Worm (Caenorhabditis elegans) whole organism, L3 larva: ENCODE data around the gene T09D3.3.
A peak's percentile ranks its signal among the peaks of the same experiment; 100 is the strongest.

Experiments used
- R02D3.7 ChIP-seq: fragments of 150-350 bp; optimal IDR thresholded peaks from 2 replicates; lab custom pipeline; 2014; ENCODE audit warnings: missing biosample characterization, missing genetic modification characterization
- ZK546.5 ChIP-seq: sonication (generic microtip); optimal IDR thresholded peaks from 2 replicates; lab custom pipeline; 2017; ENCODE audit warnings: missing biosample characterization, missing genetic modification characterization
- aly-2 ChIP-seq: fragments of 150-350 bp; optimal IDR thresholded peaks from 2 replicates; lab custom pipeline; 2014; ENCODE audit warnings: missing biosample characterization, missing genetic modification characterization
- ama-1 ChIP-seq: fragments of 150-350 bp; optimal IDR thresholded peaks from 2 replicates; lab custom pipeline; 2018
- ceh-16 ChIP-seq: sonication (generic microtip); optimal IDR thresholded peaks from 2 replicates; lab custom pipeline; 2017; ENCODE audit warnings: missing biosample characterization, missing genetic modification characterization
- ceh-82 ChIP-seq: fragments of 150-350 bp; optimal IDR thresholded peaks from 2 replicates; lab custom pipeline; 2014; ENCODE audit warnings: missing biosample characterization, missing genetic modification characterization
- ceh-9 ChIP-seq: sonication (generic microtip); optimal IDR thresholded peaks from 2 replicates; lab custom pipeline; 2018; ENCODE audit warnings: missing biosample characterization, missing genetic modification characterization
- daf-12 ChIP-seq: fragments of 150-350 bp; optimal IDR thresholded peaks from 2 replicates; lab custom pipeline; 2014; ENCODE audit warnings: missing biosample characterization, missing genetic modification reagents, missing genetic modification characterization
- egl-27 ChIP-seq: sonication (generic microtip); optimal IDR thresholded peaks from 4 replicates; lab custom pipeline; 2017; ENCODE audit warnings: missing biosample characterization, missing genetic modification reagents, missing genetic modification characterization
- elt-1 ChIP-seq: fragments of 150-350 bp; optimal IDR thresholded peaks from 2 replicates; lab custom pipeline; 2014; ENCODE audit warnings: missing biosample characterization, missing genetic modification characterization
- elt-2 ChIP-seq: sonication (generic microtip); optimal IDR thresholded peaks from 2 replicates; lab custom pipeline; 2016; ENCODE audit warnings: missing genetic modification reagents, mild to moderate bottlenecking, missing genetic modification characterization, missing compliant biosample characterization
- elt-3 ChIP-seq, 3 experiments: fragments of 150-350 bp in 1 of 3; sonication (generic microtip) in 2 of 3; optimal IDR thresholded peaks; 2 replicates in 2 of 3; 4 replicates in 1 of 3; lab custom pipeline; 2014 to 2017; ENCODE audit warnings: missing biosample characterization in 3 of 3, missing genetic modification characterization in 3 of 3
- eor-1 ChIP-seq, 2 experiments: fragments of 150-350 bp; optimal IDR thresholded peaks; 2 replicates each; lab custom pipeline; 2014 to 2018; ENCODE audit warnings: missing biosample characterization in 2 of 2, missing genetic modification characterization in 2 of 2
- fkh-10 ChIP-seq: sonication (generic microtip); optimal IDR thresholded peaks from 2 replicates; lab custom pipeline; 2017; ENCODE audit warnings: missing biosample characterization, missing genetic modification reagents, missing genetic modification characterization
- fos-1 ChIP-seq: fragments of 150-350 bp; optimal IDR thresholded peaks from 2 replicates; lab custom pipeline; 2014; ENCODE audit warnings: missing biosample characterization, missing genetic modification characterization
- jun-1 ChIP-seq: fragments of 150-350 bp; optimal IDR thresholded peaks from 2 replicates; lab custom pipeline; 2014; ENCODE audit warnings: missing biosample characterization, missing genetic modification reagents, missing genetic modification characterization
- lin-15B ChIP-seq: fragments of 150-350 bp; optimal IDR thresholded peaks from 2 replicates; lab custom pipeline; 2014; ENCODE audit warnings: missing biosample characterization, missing genetic modification characterization
- lin-39 ChIP-seq: fragments of 150-350 bp; optimal IDR thresholded peaks from 2 replicates; lab custom pipeline; 2018; ENCODE audit warnings: missing biosample characterization, missing genetic modification reagents, missing genetic modification characterization
- lsy-12 ChIP-seq: sonication (generic microtip); optimal IDR thresholded peaks from 2 replicates; lab custom pipeline; 2016; ENCODE audit warnings: mild to moderate bottlenecking, missing genetic modification characterization, missing compliant biosample characterization
- mdl-1 ChIP-seq: fragments of 150-350 bp; optimal IDR thresholded peaks from 2 replicates; lab custom pipeline; 2014; ENCODE audit warnings: missing biosample characterization, missing genetic modification characterization
- mml-1 ChIP-seq: fragments of 150-350 bp; sonication (generic microtip); optimal IDR thresholded peaks from 3 replicates; lab custom pipeline; 2014; ENCODE audit warnings: missing biosample characterization, missing genetic modification characterization
- nfya-1 ChIP-seq: sonication (generic microtip); optimal IDR thresholded peaks from 2 replicates; lab custom pipeline; 2017; ENCODE audit warnings: missing genetic modification characterization, mild to moderate bottlenecking, missing compliant biosample characterization, antibody characterized with exemption, moderate library complexity; ENCODE audit not compliant: insufficient read depth
- nhr-12 ChIP-seq: fragments of 150-350 bp; optimal IDR thresholded peaks from 2 replicates; lab custom pipeline; 2014; ENCODE audit warnings: missing biosample characterization, missing genetic modification characterization
- nhr-23 ChIP-seq: fragments of 150-350 bp; optimal IDR thresholded peaks from 2 replicates; lab custom pipeline; 2014; ENCODE audit warnings: missing biosample characterization, missing genetic modification reagents, missing genetic modification characterization
- nhr-237 ChIP-seq: fragments of 150-350 bp; optimal IDR thresholded peaks from 2 replicates; lab custom pipeline; 2014; ENCODE audit warnings: missing biosample characterization, missing genetic modification characterization
- nhr-25 ChIP-seq: sonication (generic microtip); optimal IDR thresholded peaks from 2 replicates; lab custom pipeline; 2017; ENCODE audit warnings: missing biosample characterization, missing genetic modification characterization
- nhr-43 ChIP-seq: sonication (generic microtip); optimal IDR thresholded peaks from 2 replicates; lab custom pipeline; 2016; ENCODE audit warnings: mild to moderate bottlenecking, missing genetic modification characterization, missing compliant biosample characterization; ENCODE audit not compliant: poor library complexity, severe bottlenecking
- nhr-67 ChIP-seq: fragments of 150-350 bp; optimal IDR thresholded peaks from 2 replicates; lab custom pipeline; 2014; ENCODE audit warnings: missing biosample characterization, missing genetic modification characterization
- nhr-77 ChIP-seq: fragments of 150-350 bp; optimal IDR thresholded peaks from 2 replicates; lab custom pipeline; 2014; ENCODE audit warnings: missing biosample characterization, missing genetic modification characterization
- pha-4 ChIP-seq: fragments of 150-350 bp; optimal IDR thresholded peaks from 2 replicates; lab custom pipeline; 2014; ENCODE audit warnings: missing biosample characterization, missing genetic modification reagents, missing genetic modification characterization
- pqm-1 ChIP-seq: fragments of 150-350 bp; optimal IDR thresholded peaks from 2 replicates; lab custom pipeline; 2017; ENCODE audit warnings: missing biosample characterization, missing genetic modification characterization, inconsistent platforms
- sea-2 ChIP-seq: fragments of 150-350 bp; sonication (generic microtip); optimal IDR thresholded peaks from 4 replicates; lab custom pipeline; 2014; ENCODE audit warnings: missing biosample characterization, missing genetic modification reagents, missing genetic modification characterization
- skn-1 ChIP-seq: fragments of 150-350 bp; optimal IDR thresholded peaks from 2 replicates; lab custom pipeline; 2014; ENCODE audit warnings: missing biosample characterization, missing genetic modification characterization
- snpc-4 ChIP-seq: fragments of 150-350 bp; optimal IDR thresholded peaks from 2 replicates; lab custom pipeline; 2014; ENCODE audit warnings: missing biosample characterization, missing genetic modification characterization
- tbx-2 ChIP-seq: sonication (generic microtip); optimal IDR thresholded peaks from 2 replicates; lab custom pipeline; 2016; ENCODE audit warnings: mild to moderate bottlenecking, missing genetic modification characterization, missing compliant biosample characterization
- unc-62 ChIP-seq: fragments of 150-350 bp; sonication (generic microtip); optimal IDR thresholded peaks from 4 replicates; lab custom pipeline; 2014; ENCODE audit warnings: missing biosample characterization, missing genetic modification reagents, missing genetic modification characterization
- zag-1 ChIP-seq: fragments of 150-350 bp; optimal IDR thresholded peaks from 2 replicates; lab custom pipeline; 2014; ENCODE audit warnings: missing biosample characterization, missing genetic modification characterization
- ztf-11 ChIP-seq: fragments of 150-350 bp; optimal IDR thresholded peaks from 2 replicates; lab custom pipeline; 2014; ENCODE audit warnings: missing biosample characterization, missing genetic modification characterization
- ztf-4 ChIP-seq: fragments of 150-350 bp; optimal IDR thresholded peaks from 2 replicates; lab custom pipeline; 2014; ENCODE audit warnings: missing biosample characterization, missing genetic modification characterization

T09D3.3 gene

ce11 chrV:5345419-5345818 lies 4.0 kb downstream of the T09D3.3 start, which contains the start of gene srg-25:
Gene srg-25 (minus strand): TSS chrV:5345519.
- TF ChIP-seq lin-15B (tag; lab: Kevin White, UChicago), result no peak
- no peak for TF ChIP-seq daf-12 (tag; lab: Kevin White, UChicago)
- no peak for TF ChIP-seq pha-4 (tag; lab: Kevin White, UChicago)
- TF ChIP-seq ceh-82 (tag; lab: Kevin White, UChicago), result no peak
- no peak for TF ChIP-seq fkh-10 (GFP tag; lab: Kevin White, UChicago)
- no peak for TF ChIP-seq ceh-9 (tag; lab: Kevin White, UChicago)

- TF ChIP-seq ama-1 (lab: Kevin White, UChicago), result no peak
- TF ChIP-seq, all 47 proteins: peak for 0
These were observed 9.9 kb downstream of the T09D3.3 start, which contains the start of gene srg-27 for ce11 chrV:5339497-5339896. Gene srg-27 (plus strand): TSS chrV:5339797.

DNA sequence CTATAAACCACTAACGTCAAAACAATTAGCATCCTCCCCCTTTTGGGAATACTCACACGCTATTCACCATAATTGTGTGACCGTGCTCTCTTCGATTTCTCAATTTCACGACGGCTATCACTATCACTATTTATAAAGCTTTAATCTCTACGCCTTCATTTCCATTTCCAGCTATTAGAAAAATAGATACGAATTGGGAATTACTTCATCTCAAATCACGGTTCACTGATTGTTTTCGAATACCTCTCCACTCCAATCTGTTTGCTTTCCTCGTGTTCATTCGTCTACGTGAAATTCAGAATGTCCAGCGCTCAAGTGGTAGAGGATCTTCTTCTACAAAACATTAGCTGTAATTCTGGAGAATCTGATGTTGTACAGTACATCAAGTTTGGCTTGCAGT lies 12.5 kb downstream of the T09D3.3 start, which contains the start of gene srg-29:
Gene srg-29, plus strand, starts transcription at position 301 of the 400 bp plus-strand sequence.
- TF ChIP-seq snpc-4 (tag; lab: Kevin White, UChicago) (no peak), zag-1 (tag; lab: Kevin White, UChicago) (no peak), lsy-12 (tag; lab: Kevin White, UChicago) (no peak), lin-39 (tag; lab: Kevin White, UChicago) (no peak), nhr-77 (tag; lab: Kevin White, UChicago) (no peak), tbx-2 (no peak), sea-2 (GFP tag; lab: Kevin White, UChicago) (no peak), aly-2 (tag; lab: Kevin White, UChicago) (no peak)

DNA sequence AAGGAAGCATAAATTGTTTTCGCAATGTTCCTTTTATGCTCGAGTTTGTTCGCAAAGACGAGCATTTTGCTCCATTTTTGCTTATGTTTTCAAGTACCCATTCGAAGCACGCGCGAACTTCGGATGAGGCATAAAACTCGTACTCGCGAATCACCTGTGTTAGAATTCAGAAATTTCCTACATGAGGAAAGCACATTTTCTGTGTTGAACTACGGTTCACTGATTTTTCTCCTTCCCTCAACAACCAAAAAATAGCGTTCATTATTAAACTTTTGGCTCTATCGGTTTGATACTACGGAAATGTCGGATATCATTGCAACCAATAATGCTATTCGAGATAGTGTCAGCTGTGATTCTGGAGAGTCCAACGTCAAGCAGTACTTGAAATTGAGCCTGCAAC lies 14.8 kb downstream of the T09D3.3 start, which contains the start of gene srg-28:
Gene srg-28, plus strand, starts transcription at position 301 of the 400 bp plus-strand sequence.
- TF ChIP-seq ztf-11, result no peak
- TF ChIP-seq lin-39 (tag; lab: Kevin White, UChicago), result no peak
- TF ChIP-seq R02D3.7, result no peak
- TF ChIP-seq elt-1 (tag; lab: Kevin White, UChicago), result no peak
- no peak for TF ChIP-seq nhr-12 (tag; lab: Kevin White, UChicago)
- no peak for TF ChIP-seq snpc-4 (tag; lab: Kevin White, UChicago)
- no peak for TF ChIP-seq nfya-1 (tag; lab: Kevin White, UChicago)
- TF ChIP-seq mml-1 (tag; lab: Kevin White, UChicago), result no peak
- no peak for TF ChIP-seq nhr-23 (tag; lab: Kevin White, UChicago)
- no peak for TF ChIP-seq ceh-9 (tag; lab: Kevin White, UChicago)
- no peak for TF ChIP-seq aly-2 (tag; lab: Kevin White, UChicago)
- no peak for TF ChIP-seq ceh-82 (tag; lab: Kevin White, UChicago)
- TF ChIP-seq pha-4 (tag; lab: Kevin White, UChicago), result no peak

- TF ChIP-seq nhr-237, result no peak
- no peak for TF ChIP-seq unc-62 (GFP tag; lab: Kevin White, UChicago)
- TF ChIP-seq nhr-12 (tag; lab: Kevin White, UChicago), result no peak
- TF ChIP-seq snpc-4 (tag; lab: Kevin White, UChicago), result no peak
- TF ChIP-seq ama-1 (lab: Kevin White, UChicago), result no peak
- TF ChIP-seq aly-2 (tag; lab: Kevin White, UChicago), result no peak
- no peak for TF ChIP-seq fkh-10 (GFP tag; lab: Kevin White, UChicago)
- no peak for TF ChIP-seq elt-2 (tag; lab: Kevin White, UChicago)
- no peak for TF ChIP-seq nhr-67
- no peak for TF ChIP-seq lin-15B (tag; lab: Kevin White, UChicago)
- no peak for TF ChIP-seq nhr-43 (tag; lab: Kevin White, UChicago)
- no peak for TF ChIP-seq pqm-1
- no peak for TF ChIP-seq fos-1
- no peak for TF ChIP-seq zag-1 (tag; lab: Kevin White, UChicago)
These were observed 18.4 kb downstream of the T09D3.3 start, which contains the start of gene srg-26 for ce11 chrV:5330967-5331366. Gene srg-26 (plus strand): TSS chrV:5331267.

- no peak for TF ChIP-seq ztf-11
- TF ChIP-seq nhr-237, result no peak
- no peak for TF ChIP-seq sea-2 (GFP tag; lab: Kevin White, UChicago)
- TF ChIP-seq mdl-1 (tag; lab: Kevin White, UChicago), result no peak
- no peak for TF ChIP-seq egl-27 (tag; lab: Kevin White, UChicago)
- no peak for TF ChIP-seq elt-3 (tag; optimal IDR thresholded peaks at IDR 0.05; lab: Kevin White, UChicago)
- no peak for TF ChIP-seq daf-12 (tag; lab: Kevin White, UChicago)
- no peak for TF ChIP-seq ama-1 (lab: Kevin White, UChicago)
- TF ChIP-seq eor-1 (tag; optimal IDR thresholded peaks at IDR 0.05; lab: Kevin White, UChicago), result no peak
- TF ChIP-seq nhr-43 (tag; lab: Kevin White, UChicago), result no peak
- no peak for TF ChIP-seq skn-1 (tag; lab: Kevin White, UChicago)
- TF ChIP-seq snpc-4 (tag; lab: Kevin White, UChicago), result peak; percentile 91
- no peak for TF ChIP-seq ztf-4 (tag; lab: Kevin White, UChicago)
- TF ChIP-seq lsy-12 (tag; lab: Kevin White, UChicago), result peak; percentile 38
- TF ChIP-seq R02D3.7, result no peak
- TF ChIP-seq unc-62 (GFP tag; lab: Kevin White, UChicago), result no peak
- no peak for TF ChIP-seq ZK546.5 (tag; lab: Kevin White, UChicago)
- TF ChIP-seq ceh-16, result no peak
- peak; percentile 58 for TF ChIP-seq elt-2 (tag; lab: Kevin White, UChicago)
- peak; percentile 20 for TF ChIP-seq nhr-25
- no peak for TF ChIP-seq elt-1 (tag; lab: Kevin White, UChicago)
- peak; percentile 48 for TF ChIP-seq nfya-1 (tag; lab: Kevin White, UChicago)
- no peak for TF ChIP-seq jun-1 (tag; lab: Kevin White, UChicago)
These were observed 19.6 kb downstream of the T09D3.3 start for ce11 chrV:5329677-5330266.
